Fruit fly (Drosophila melanogaster) whole organism, adult: ENCODE data around the gene CG32987.

Experiments
- Mnt ChIP-seq: fragments of 200-800 bp; sonication (Bioruptor generic); optimal IDR thresholded peaks from 2 replicates; lab custom pipeline; 2016; ENCODE audit warnings: missing biosample characterization, mild to moderate bottlenecking, missing genetic modification characterization
- kay ChIP-seq: fragments of 200-800 bp; sonication (Bioruptor generic); peaks from one replicate; lab custom pipeline; 2016; ENCODE audit warnings: missing biosample characterization, missing genetic modification characterization, borderline replicate concordance
- tj ChIP-seq: fragments of 200-800 bp; sonication (Bioruptor generic); optimal IDR thresholded peaks from 3 replicates; lab custom pipeline; 2017; ENCODE audit warnings: missing biosample characterization, mild to moderate bottlenecking, missing genetic modification characterization, moderate library complexity

dm6 chr2L:8888210-8888609 lies 24.6 kb downstream of the CG32987 start:
- TF ChIP-seq Mnt (GFP tag; lab: Kevin White, UChicago), result no peak
- TF ChIP-seq tj (GFP tag; lab: Kevin White, UChicago), result no peak
- no peak for TF ChIP-seq kay
